Worm (Caenorhabditis elegans): ENCODE measurements around the gene F35D2.1.

DNA sequence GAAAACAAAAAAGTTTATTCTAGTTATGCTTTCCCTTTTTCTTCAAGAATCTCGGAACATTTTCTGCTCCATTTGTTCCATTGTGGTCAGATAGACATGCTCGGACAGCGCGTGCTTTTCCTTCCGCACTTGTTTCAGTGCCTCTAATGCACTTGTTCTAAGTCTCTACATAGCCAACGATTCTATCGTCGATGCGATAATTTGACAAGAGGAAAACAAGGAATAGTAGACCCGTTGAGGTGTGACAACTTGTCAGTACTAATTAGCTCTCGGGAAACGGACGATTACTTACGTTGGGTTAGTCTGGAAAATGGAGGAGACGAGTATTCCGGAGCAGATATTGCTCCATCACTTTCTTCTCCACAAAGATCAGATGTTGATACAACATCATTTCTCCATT is 12.6 kb downstream of the F35D2.1 start:
- TF ChIP-seq snpc-4 (tag; optimal IDR thresholded peaks at IDR 0.05), result no peak
- no peak for TF ChIP-seq fos-1 (tag; optimal IDR thresholded peaks at IDR 0.05)
- no peak for TF ChIP-seq lin-11 (tag; optimal IDR thresholded peaks at IDR 0.05)
- no peak for TF ChIP-seq aly-2 (tag; optimal IDR thresholded peaks at IDR 0.05)

All from whole organism, L2 larva.